Worm (Caenorhabditis elegans): ENCODE data around the gene ptrn-1.

The ptrn-1 gene

DNA sequence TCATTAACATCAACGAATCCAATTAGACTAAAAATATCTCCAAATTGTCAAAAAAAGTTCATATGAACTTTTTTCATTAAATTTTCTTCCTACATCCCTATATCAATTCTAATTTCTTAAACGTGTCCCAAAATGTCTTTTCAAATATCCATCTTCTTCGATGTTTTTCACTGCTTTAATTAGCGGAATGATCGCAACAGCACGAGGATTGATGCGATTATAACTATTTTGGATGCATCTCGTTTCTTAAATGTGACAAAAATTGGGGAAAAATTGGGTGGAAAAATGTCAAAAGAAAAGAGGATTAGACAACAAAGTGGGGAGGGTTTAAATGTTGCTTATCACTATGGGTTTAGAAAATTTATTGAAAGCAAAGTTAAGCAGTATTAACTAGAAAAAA lies 4.2 kb upstream of the ptrn-1 start (continued):
- no peak for TF ChIP-seq mef-2 (tag; optimal IDR thresholded peaks at IDR 0.05)
- no peak for TF ChIP-seq nhr-20 (tag; optimal IDR thresholded peaks at IDR 0.05)
- no peak for TF ChIP-seq nhr-47 (tag; optimal IDR thresholded peaks at IDR 0.05)

DNA sequence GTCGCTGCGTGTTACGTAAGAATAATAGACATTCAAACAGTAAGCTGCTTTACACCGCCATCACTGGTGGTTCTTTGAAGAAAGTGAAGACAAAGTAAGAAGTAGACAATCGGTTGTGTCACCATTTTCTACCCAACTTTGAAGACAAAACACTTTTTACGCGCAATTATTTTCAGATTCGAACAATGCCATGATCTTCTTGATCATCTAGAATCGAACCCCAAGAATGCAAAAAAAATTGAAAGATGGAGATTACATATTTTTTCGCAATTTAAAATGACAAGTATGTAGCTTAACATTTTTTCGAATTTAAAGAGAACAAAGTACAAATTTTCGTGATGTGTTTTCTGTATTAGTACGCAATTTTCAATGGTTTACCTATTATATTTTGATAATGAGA lies 9.2 kb downstream of the ptrn-1 start, which contains the start of gene F35B3.4:
TSS of gene F35B3.4 (minus strand) at position 101 of the 400 bp plus-strand sequence.
- TF ChIP-seq grh-1 (GFP tag; IDR thresholded peaks at IDR 0.05) (no peak), ztf-11 (tag; optimal IDR thresholded peaks at IDR 0.05) (no peak), ces-1 (GFP tag; optimal IDR thresholded peaks at IDR 0.05) (no peak), fos-1 (tag; optimal IDR thresholded peaks at IDR 0.05) (no peak), nhr-85 (tag) (no peak), unc-86 (tag; optimal IDR thresholded peaks at IDR 0.05) (no peak), nhr-47 (tag; optimal IDR thresholded peaks at IDR 0.05) (no peak), egl-27 (tag; optimal IDR thresholded peaks at IDR 0.05) (no peak), aha-1 (tag; optimal IDR thresholded peaks at IDR 0.05) (no peak), unc-30 (tag; optimal IDR thresholded peaks at IDR 0.05) (no peak), rnt-1 (tag; optimal IDR thresholded peaks at IDR 0.05) (no peak), Y116A8C.19 (tag; optimal IDR thresholded peaks at IDR 0.05; ENCODE audit: borderline replicate concordance) (no peak), efl-3 (GFP tag; optimal IDR thresholded peaks at IDR 0.05) (no peak)

DNA sequence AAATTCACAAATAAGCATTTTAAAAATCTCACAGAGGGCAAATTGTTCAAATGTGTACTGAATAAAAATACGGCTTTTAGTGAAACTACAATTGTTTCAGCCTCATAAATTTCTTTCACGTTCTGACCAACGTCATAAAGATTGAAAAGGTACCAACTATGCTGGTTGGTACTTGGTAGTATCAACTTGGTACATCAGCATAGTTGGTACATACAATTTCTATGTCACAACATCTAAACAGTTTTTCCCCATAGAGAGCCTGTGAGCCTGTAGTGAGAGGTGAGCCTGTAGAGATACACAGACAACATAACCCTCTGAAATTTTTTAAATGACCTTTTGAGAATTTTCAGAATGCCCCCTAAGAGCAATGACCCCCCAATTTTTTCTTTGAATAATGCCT lies 10.9 kb downstream of the ptrn-1 start:
- TF ChIP-seq sptf-1 (tag; optimal IDR thresholded peaks at IDR 0.05), result no peak

DNA sequence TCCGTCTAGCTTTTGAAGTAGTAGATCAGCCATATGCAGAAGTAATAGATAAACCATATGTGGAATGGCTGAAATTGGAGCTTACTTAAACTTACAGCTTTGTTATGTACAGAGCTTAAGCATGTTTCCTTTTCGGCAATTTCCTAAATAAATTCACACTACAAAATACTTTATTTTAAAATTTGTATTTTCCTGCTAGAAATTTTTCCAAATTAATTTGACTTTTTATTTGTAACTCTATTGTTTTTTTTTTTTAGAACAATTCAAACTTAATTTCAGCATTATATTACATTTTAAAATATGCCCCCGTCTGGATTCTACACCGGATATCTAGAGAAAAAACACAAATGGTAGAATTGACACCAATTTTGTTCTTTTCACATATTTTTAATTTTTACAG lies 16.9 kb downstream of the ptrn-1 start, which contains the start of gene F35B3.3:
TSS of gene F35B3.3 (plus strand) at position 301 of the 400 bp plus-strand sequence.
- TF ChIP-seq grh-1 (GFP tag; IDR thresholded peaks at IDR 0.05), result no peak
- no peak for TF ChIP-seq nhr-12 (tag; optimal IDR thresholded peaks at IDR 0.05)
- no peak for TF ChIP-seq aha-1 (tag; optimal IDR thresholded peaks at IDR 0.05)
- no peak for TF ChIP-seq ceh-88 (GFP tag; IDR thresholded peaks at IDR 0.05)
- no peak for TF ChIP-seq C34B4.2 (tag; optimal IDR thresholded peaks at IDR 0.05)

DNA sequence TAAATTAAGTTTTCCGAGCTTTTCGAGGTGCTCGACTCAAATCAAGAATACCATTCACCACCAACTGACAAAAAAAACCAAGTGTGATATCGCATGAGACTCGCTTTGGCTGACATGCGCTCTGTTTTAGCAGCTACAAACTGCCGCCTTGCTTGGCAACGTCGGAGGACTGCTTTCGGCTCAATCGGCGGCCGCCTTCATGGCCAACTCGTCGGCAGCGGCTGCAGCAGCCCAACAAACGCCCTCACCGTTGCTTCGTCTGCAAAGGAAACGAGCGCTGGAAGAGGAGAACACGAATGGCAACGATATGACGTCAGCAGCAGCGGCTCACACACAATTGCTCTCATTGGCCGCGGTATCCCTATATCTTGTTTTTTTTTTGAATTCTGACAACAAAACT lies 23.2 kb downstream of the ptrn-1 start:
- no peak for TF ChIP-seq pag-3 (tag; optimal IDR thresholded peaks at IDR 0.05; ENCODE audit: borderline replicate concordance, insufficient read depth)
- TF ChIP-seq sup-37 (GFP tag; optimal IDR thresholded peaks at IDR 0.05), result no peak
- TF ChIP-seq jun-1 (tag; optimal IDR thresholded peaks at IDR 0.05), result no peak
- no peak for TF ChIP-seq nhr-77 (tag; optimal IDR thresholded peaks at IDR 0.05)
- no peak for TF ChIP-seq hlh-4 (tag; optimal IDR thresholded peaks at IDR 0.05)
- no peak for TF ChIP-seq efl-1 (optimal IDR thresholded peaks at IDR 0.05)
- no peak for TF ChIP-seq efl-1 (GFP tag; optimal IDR thresholded peaks at IDR 0.05 in 1 of 2)
- no peak for TF ChIP-seq nhr-85 (tag)
- TF ChIP-seq nhr-90 (tag; optimal IDR thresholded peaks at IDR 0.05; ENCODE audit: poor library complexity), result no peak
- no peak for TF ChIP-seq zag-1 (tag; optimal IDR thresholded peaks at IDR 0.05)
- no peak for TF ChIP-seq mep-1 (tag; optimal IDR thresholded peaks at IDR 0.05)
- TF ChIP-seq mdl-1 (tag; optimal IDR thresholded peaks at IDR 0.05), result no peak
- TF ChIP-seq lir-3 (tag; optimal IDR thresholded peaks at IDR 0.05; ENCODE audit: poor library complexity), result no peak
- TF ChIP-seq unc-98 (GFP tag; IDR thresholded peaks at IDR 0.05), result no peak
- TF ChIP-seq C16A3.4 (tag; optimal IDR thresholded peaks at IDR 0.05), result no peak
- no peak for TF ChIP-seq isw-1 (GFP tag; IDR thresholded peaks at IDR 0.05)
- TF ChIP-seq lin-35 (GFP tag; optimal IDR thresholded peaks at IDR 0.05), result no peak
- TF ChIP-seq skn-1 (tag; optimal IDR thresholded peaks at IDR 0.05), result no peak

All from whole organism, L1 larva.